Worm (Caenorhabditis elegans) whole organism, L2 larva: ENCODE measurements around the gene F21C10.6.
A peak's percentile ranks its signal among the peaks of the same experiment; 100 is the strongest.

Experiments used
- F13H6.1 ChIP-seq: sonication (generic microtip); optimal IDR thresholded peaks from 2 replicates; lab custom pipeline; 2016; ENCODE audit warnings: missing genetic modification characterization, missing compliant biosample characterization
- alr-1 ChIP-seq: fragments of 150-350 bp; optimal IDR thresholded peaks from 2 replicates; lab custom pipeline; 2014; ENCODE audit warnings: missing biosample characterization, missing genetic modification characterization
- aly-2 ChIP-seq: fragments of 150-350 bp; optimal IDR thresholded peaks from 2 replicates; lab custom pipeline; 2014; ENCODE audit warnings: missing biosample characterization, missing genetic modification characterization
- ceh-16 ChIP-seq: fragments of 150-350 bp; optimal IDR thresholded peaks from 2 replicates; lab custom pipeline; 2014; ENCODE audit warnings: missing biosample characterization, missing genetic modification characterization
- egl-27 ChIP-seq: sonication (generic microtip); optimal IDR thresholded peaks from 3 replicates; lab custom pipeline; 2017; ENCODE audit warnings: missing biosample characterization, missing genetic modification reagents, missing genetic modification characterization
- fos-1 ChIP-seq: fragments of 150-350 bp; optimal IDR thresholded peaks from 2 replicates; lab custom pipeline; 2014; ENCODE audit warnings: missing biosample characterization, missing genetic modification characterization
- lsy-2 ChIP-seq, 2 experiments: fragments of 150-350 bp in 1 of 2; sonication (generic microtip) in 1 of 2; optimal IDR thresholded peaks; 2 replicates each; lab custom pipeline; 2014 to 2017; ENCODE audit warnings: missing biosample characterization in 2 of 2, missing genetic modification characterization in 2 of 2
- nhr-6 ChIP-seq: fragments of 150-350 bp; optimal IDR thresholded peaks from 2 replicates; lab custom pipeline; 2014; ENCODE audit warnings: missing biosample characterization, missing genetic modification characterization
- skn-1 ChIP-seq: sonication (generic microtip); optimal IDR thresholded peaks from 2 replicates; lab custom pipeline; 2017; ENCODE audit warnings: missing biosample characterization, missing genetic modification characterization
- sma-3 ChIP-seq: sonication (generic microtip); optimal IDR thresholded peaks from 2 replicates; lab custom pipeline; 2016; ENCODE audit warnings: missing genetic modification reagents, missing genetic modification characterization, missing compliant biosample characterization
- snpc-4 ChIP-seq: fragments of 150-350 bp; optimal IDR thresholded peaks from 2 replicates; lab custom pipeline; 2014; ENCODE audit warnings: missing biosample characterization, missing genetic modification characterization
- ztf-4 ChIP-seq: fragments of 150-350 bp; optimal IDR thresholded peaks from 2 replicates; lab custom pipeline; 2014; ENCODE audit warnings: missing biosample characterization, missing genetic modification characterization

ce11 chrV:9094976-9095375 is 29.3 kb upstream of the F21C10.6 start:
- no peak for TF ChIP-seq nhr-6 (tag; lab: Kevin White, UChicago)
- no peak for TF ChIP-seq fos-1
- no peak for TF ChIP-seq egl-27 (tag; lab: Kevin White, UChicago)
- TF ChIP-seq ztf-4 (tag; lab: Kevin White, UChicago) = no peak
- TF ChIP-seq skn-1 = no peak
- no peak for TF ChIP-seq alr-1 (tag; lab: Kevin White, UChicago)
- no peak for TF ChIP-seq F13H6.1 (tag; lab: Kevin White, UChicago)
- TF ChIP-seq snpc-4 = no peak
- peak in 1 of 2 experiments; percentile 5 for TF ChIP-seq lsy-2 (tag; optimal IDR thresholded peaks at IDR 0.05; lab: Kevin White, UChicago)
- TF ChIP-seq sma-3 = no peak
- no peak for TF ChIP-seq ceh-16 (tag; lab: Kevin White, UChicago)
- no peak for TF ChIP-seq aly-2 (tag; lab: Kevin White, UChicago)
